Worm (Caenorhabditis elegans): ENCODE results near the gene ZK742.7.

DNA sequence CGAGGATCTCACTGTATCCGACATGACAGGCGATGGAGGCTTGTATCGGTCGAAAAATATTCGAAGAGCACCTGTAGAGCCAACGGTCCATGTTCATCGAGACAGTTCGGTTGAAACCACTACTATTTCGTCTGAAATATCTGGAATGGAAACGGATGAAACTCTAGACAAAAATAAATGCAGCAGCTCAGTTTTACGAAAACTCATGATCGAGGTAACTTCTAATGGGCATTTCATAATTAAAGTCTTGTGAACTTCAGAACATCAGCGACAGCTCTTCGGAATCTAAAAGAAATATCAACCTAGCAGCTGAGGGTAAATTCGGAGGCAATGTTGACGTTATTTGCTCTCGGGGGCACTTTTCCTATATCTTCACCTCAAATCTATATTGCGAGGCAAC, 23.0 kb upstream of the ZK742.7 start:
- no peak for TF ChIP-seq unc-62 (GFP tag; optimal IDR thresholded peaks at IDR 0.05)
- no peak for TF ChIP-seq nhr-12 (tag; optimal IDR thresholded peaks at IDR 0.05)
- TF ChIP-seq nhr-237 (tag; optimal IDR thresholded peaks at IDR 0.05): no peak
- TF ChIP-seq nhr-77 (tag; optimal IDR thresholded peaks at IDR 0.05): no peak
- TF ChIP-seq lin-15B (tag; optimal IDR thresholded peaks at IDR 0.05): no peak
- no peak for TF ChIP-seq ceh-82 (tag; optimal IDR thresholded peaks at IDR 0.05)
- TF ChIP-seq skn-1 (tag; optimal IDR thresholded peaks at IDR 0.05): no peak
- TF ChIP-seq snpc-4 (tag; optimal IDR thresholded peaks at IDR 0.05): no peak
- no peak for TF ChIP-seq pqm-1 (tag; optimal IDR thresholded peaks at IDR 0.05)
